Worm (Caenorhabditis elegans): ENCODE data around the gene trr-1.

Gene trr-1

ce11 chrII:11688643-11689042 lies 12.9 kb upstream of the trr-1 start, which contains the start of gene kel-1:
TSS of gene kel-1 (plus strand) at chrII:11688943.
- TF ChIP-seq rbr-2 (tag; optimal IDR thresholded peaks at IDR 0.05): no peak
- no peak for TF ChIP-seq ztf-7 (tag; optimal IDR thresholded peaks at IDR 0.05)
- no peak for TF ChIP-seq lsy-2 (tag; optimal IDR thresholded peaks at IDR 0.05)
- TF ChIP-seq Y105C5A.15 (GFP tag; IDR thresholded peaks at IDR 0.05): no peak
- TF ChIP-seq lin-1 (GFP tag; IDR thresholded peaks at IDR 0.05): no peak
- no peak for TF ChIP-seq lin-39 (tag; optimal IDR thresholded peaks at IDR 0.05)
- no peak for TF ChIP-seq nhr-28 (tag; optimal IDR thresholded peaks at IDR 0.05)
- TF ChIP-seq lin-38 (GFP tag; IDR thresholded peaks at IDR 0.05): no peak
- no peak for TF ChIP-seq spr-3 (GFP tag; optimal IDR thresholded peaks at IDR 0.05)
- no peak for TF ChIP-seq nhr-76 (tag; optimal IDR thresholded peaks at IDR 0.05)
- no peak for TF ChIP-seq mes-2 (tag; optimal IDR thresholded peaks at IDR 0.05; ENCODE audit: poor library complexity, severe bottlenecking)
- no peak for TF ChIP-seq lin-29 (GFP tag; IDR thresholded peaks at IDR 0.05)
- no peak for TF ChIP-seq F26F4.8 (GFP tag; conservative IDR thresholded peaks at IDR 0.05)

- TF ChIP-seq nhr-102 (tag; optimal IDR thresholded peaks at IDR 0.05) (no peak), hlh-30 (tag; optimal IDR thresholded peaks at IDR 0.05; ENCODE audit: insufficient read depth) (peak; percentile 40), mes-2 (tag; optimal IDR thresholded peaks at IDR 0.05; ENCODE audit: poor library complexity, severe bottlenecking) (peak; percentile 3), hmg-1.1 (GFP tag; IDR thresholded peaks at IDR 0.05) (0 out of 2 replicates have a peak, but pooled peaks have one; percentile 19), spr-3 (GFP tag; optimal IDR thresholded peaks at IDR 0.05) (no peak), egl-27 (tag; optimal IDR thresholded peaks at IDR 0.05) (no peak), mdl-1 (tag; optimal IDR thresholded peaks at IDR 0.05) (peak in 1 of 2 experiments; percentile 11), dmd-6 (GFP tag; IDR thresholded peaks at IDR 0.05) (no peak)
These were observed 12.3 kb upstream of the trr-1 start for ce11 chrII:11688011-11688410.

ce11 chrII:11685177-11685576 lies 9.4 kb upstream of the trr-1 start, which contains the start of gene C47D12.5:
TSS of gene C47D12.5 (minus strand) at chrII:11685277.
- TF ChIP-seq lim-7 (GFP tag; IDR thresholded peaks at IDR 0.05) (no peak), saeg-2 (GFP tag; IDR thresholded peaks at IDR 0.05) (no peak), zag-1 (tag; optimal IDR thresholded peaks at IDR 0.05) (no peak), gei-8 (GFP tag; optimal IDR thresholded peaks at IDR 0.05) (no peak), nhr-41 (GFP tag; IDR thresholded peaks at IDR 0.05) (no peak), aha-1 (tag) (no peak), ceh-44 (GFP tag; IDR thresholded peaks at IDR 0.05) (no peak), fkh-10 (GFP tag; optimal IDR thresholded peaks at IDR 0.05) (no peak), fos-1 (tag; optimal IDR thresholded peaks at IDR 0.05) (no peak), ceh-20 (GFP tag; IDR thresholded peaks at IDR 0.05) (no peak), nhr-10 (tag; optimal IDR thresholded peaks at IDR 0.05) (no peak), nhr-102 (tag; optimal IDR thresholded peaks at IDR 0.05) (no peak)

ce11 chrII:11681136-11681824 lies 5.6 kb upstream of the trr-1 start, which contains the start of the genes sfxn-1.4 and C47D12.4:
TSS of gene sfxn-1.4 (minus strand) at chrII:11681236.
TSS of gene C47D12.4 (plus strand) at chrII:11681774.
- TF ChIP-seq fos-1 (tag; optimal IDR thresholded peaks at IDR 0.05) (no peak), F26F4.8 (GFP tag; conservative IDR thresholded peaks at IDR 0.05) (no peak), nhr-25 (tag; optimal IDR thresholded peaks at IDR 0.05; ENCODE audit: borderline replicate concordance, insufficient read depth) (no peak), attf-4 (tag; optimal IDR thresholded peaks at IDR 0.05) (no peak), ces-1 (GFP tag; optimal IDR thresholded peaks at IDR 0.05) (no peak), tag-97 (GFP tag; IDR thresholded peaks at IDR 0.05) (no peak), mxl-3 (GFP tag; optimal IDR thresholded peaks at IDR 0.05) (no peak)

Data from whole organism, L4 larva.